Worm (Caenorhabditis elegans) whole organism, young adult: ENCODE data around the gene syf-2.

ENCODE experiments used
- B0019.2 ChIP-seq: fragments of 200-800 bp; sonication (Bioruptor generic); conservative IDR thresholded peaks from 2 replicates; pipeline ENCODE4 v1.3.6; 2022; ENCODE audit warnings: missing genetic modification reagents, missing genetic modification characterization, missing compliant biosample characterization
- C06A6.2 ChIP-seq: fragments of 200-800 bp; sonication (Bioruptor generic); conservative IDR thresholded peaks from 2 replicates; pipeline ENCODE4 v1.3.6; 2022; ENCODE audit warnings: missing genetic modification characterization, missing compliant biosample characterization
- F33H1.4 ChIP-seq: fragments of 200-800 bp; sonication (Bioruptor generic); IDR thresholded peaks from 2 replicates; pipeline ENCODE4 v1.3.6; 2022; ENCODE audit warnings: missing genetic modification reagents, missing genetic modification characterization, missing compliant biosample characterization
- F37B4.10 ChIP-seq: fragments of 200-800 bp; sonication (Bioruptor generic); IDR thresholded peaks from 2 replicates; pipeline ENCODE4 v1.3.6; 2022; ENCODE audit warnings: missing genetic modification characterization, missing compliant biosample characterization
- F39B2.1 ChIP-seq: fragments of 200-800 bp; sonication (Bioruptor generic); IDR thresholded peaks from 2 replicates; pipeline ENCODE4 v1.3.6; 2022; ENCODE audit warnings: missing genetic modification reagents, missing genetic modification characterization, missing compliant biosample characterization
- K11D2.4 ChIP-seq: fragments of 200-800 bp; sonication (Bioruptor generic); IDR thresholded peaks from 2 replicates; pipeline ENCODE4 v1.3.6; 2022; ENCODE audit warnings: missing genetic modification reagents, missing genetic modification characterization, missing compliant biosample characterization
- T07F8.4 ChIP-seq: sonication (generic microtip); optimal IDR thresholded peaks from 2 replicates; lab custom pipeline; 2016; ENCODE audit warnings: mild to moderate bottlenecking, missing genetic modification characterization, moderate library complexity, missing compliant biosample characterization
- Y53F4B.3 ChIP-seq: fragments of 200-800 bp; sonication (Bioruptor generic); IDR thresholded peaks from 2 replicates; pipeline ENCODE4 v1.3.6; 2022; ENCODE audit warnings: missing genetic modification reagents, missing genetic modification characterization, missing compliant biosample characterization
- Y56A3A.18 ChIP-seq: fragments of 200-800 bp; sonication (Bioruptor generic); IDR thresholded peaks from 2 replicates; pipeline ENCODE4 v1.3.6; 2022; ENCODE audit warnings: missing genetic modification reagents, missing genetic modification characterization, missing compliant biosample characterization
- Y67H2A.10 ChIP-seq: fragments of 200-800 bp; sonication (Bioruptor generic); conservative IDR thresholded peaks from 2 replicates; pipeline ENCODE4 v1.3.6; 2022; ENCODE audit warnings: missing genetic modification reagents, missing genetic modification characterization, missing compliant biosample characterization
- Y79H2A.3 ChIP-seq: fragments of 200-800 bp; sonication (Bioruptor generic); conservative IDR thresholded peaks from 2 replicates; pipeline ENCODE4 v1.3.6; 2022; ENCODE audit warnings: missing genetic modification reagents, missing genetic modification characterization, missing compliant biosample characterization
- Y95B8A.8 ChIP-seq: fragments of 200-800 bp; sonication (Bioruptor generic); IDR thresholded peaks from 2 replicates; pipeline ENCODE4 v1.3.6; 2022; ENCODE audit warnings: missing genetic modification reagents, missing genetic modification characterization, missing compliant biosample characterization
- ZK185.1 ChIP-seq: sonication (generic microtip); optimal IDR thresholded peaks from 2 replicates; lab custom pipeline; 2016; ENCODE audit warnings: mild to moderate bottlenecking, missing genetic modification characterization, missing compliant biosample characterization; ENCODE audit not compliant: poor library complexity, severe bottlenecking
- akir-1 ChIP-seq: fragments of 200-800 bp; sonication (Bioruptor generic); optimal IDR thresholded peaks from 2 replicates; lab custom pipeline; 2018; ENCODE audit warnings: mild to moderate bottlenecking, missing genetic modification characterization, moderate library complexity, missing compliant biosample characterization
- aptf-3 ChIP-seq: fragments of 200-800 bp; sonication (Bioruptor generic); IDR thresholded peaks from 2 replicates; pipeline ENCODE4 v1.3.6; 2022; ENCODE audit warnings: missing genetic modification characterization, missing compliant biosample characterization
- athp-1 ChIP-seq: sonication (generic microtip); optimal IDR thresholded peaks from 2 replicates; lab custom pipeline; 2017; ENCODE audit warnings: mild to moderate bottlenecking, missing genetic modification characterization, missing compliant biosample characterization
- attf-5 ChIP-seq: fragments of 200-800 bp; sonication (Bioruptor generic); optimal IDR thresholded peaks from 2 replicates; lab custom pipeline; 2018; ENCODE audit warnings: mild to moderate bottlenecking, missing genetic modification characterization, missing compliant biosample characterization
- bed-2 ChIP-seq: fragments of 200-800 bp; sonication (Bioruptor generic); IDR thresholded peaks from 2 replicates; pipeline ENCODE4 v1.3.6; 2022; ENCODE audit warnings: missing genetic modification reagents, missing genetic modification characterization, missing compliant biosample characterization
- ceh-100 ChIP-seq: fragments of 200-800 bp; sonication (Bioruptor generic); IDR thresholded peaks from 2 replicates; pipeline ENCODE4 v1.3.6; 2022; ENCODE audit warnings: missing genetic modification reagents, missing genetic modification characterization, missing compliant biosample characterization
- ceh-27 ChIP-seq: fragments of 200-800 bp; sonication (Bioruptor generic); optimal IDR thresholded peaks from 2 replicates; lab custom pipeline; 2018; ENCODE audit warnings: mild to moderate bottlenecking, missing genetic modification characterization, moderate library complexity, missing compliant biosample characterization
- chd-7 ChIP-seq: sonication (generic microtip); optimal IDR thresholded peaks from 2 replicates; lab custom pipeline; 2016; ENCODE audit warnings: mild to moderate bottlenecking, missing genetic modification characterization, moderate library complexity, missing compliant biosample characterization
- dpff-1 ChIP-seq: sonication (generic microtip); optimal IDR thresholded peaks from 2 replicates; lab custom pipeline; 2017; ENCODE audit warnings: mild to moderate bottlenecking, missing genetic modification characterization, missing compliant biosample characterization
- egl-18 ChIP-seq: fragments of 200-800 bp; sonication (Bioruptor generic); IDR thresholded peaks from 2 replicates; pipeline ENCODE4 v1.3.6; 2022; ENCODE audit warnings: missing genetic modification reagents, missing genetic modification characterization, missing compliant biosample characterization
- egl-44 ChIP-seq: fragments of 200-800 bp; sonication (Bioruptor generic); IDR thresholded peaks from 2 replicates; pipeline ENCODE4 v1.3.6; 2022; ENCODE audit warnings: missing genetic modification reagents, missing genetic modification characterization, missing compliant biosample characterization
- fkh-3 ChIP-seq: sonication (generic microtip); optimal IDR thresholded peaks from 2 replicates; lab custom pipeline; 2016; ENCODE audit warnings: mild to moderate bottlenecking, missing genetic modification characterization, missing compliant biosample characterization
- gei-17 ChIP-seq: fragments of 200-800 bp; sonication (Bioruptor generic); optimal IDR thresholded peaks from 2 replicates; lab custom pipeline; 2018; ENCODE audit warnings: mild to moderate bottlenecking, missing genetic modification characterization, missing compliant biosample characterization
- him-1 ChIP-seq: sonication (generic microtip); optimal IDR thresholded peaks from 2 replicates; lab custom pipeline; 2016; ENCODE audit warnings: missing genotype, missing genetic modification reagents, missing genetic modification characterization, missing compliant biosample characterization
- hrde-1 ChIP-seq: sonication (generic microtip); optimal IDR thresholded peaks from 2 replicates; lab custom pipeline; 2016; ENCODE audit warnings: missing genetic modification characterization, mild to moderate bottlenecking, missing compliant biosample characterization, moderate library complexity, missing genotype, missing genetic modification reagents, borderline replicate concordance
- hsf-1 ChIP-seq: fragments of 200-800 bp; sonication (Bioruptor generic); IDR thresholded peaks from 2 replicates; pipeline ENCODE4 v1.3.6; 2022; ENCODE audit warnings: missing genetic modification reagents, missing genetic modification characterization, missing compliant biosample characterization
- lag-1 ChIP-seq: fragments of 200-800 bp; sonication (Bioruptor generic); IDR thresholded peaks from 2 replicates; pipeline ENCODE4 v1.3.6; 2022; ENCODE audit warnings: missing genetic modification reagents, missing genetic modification characterization, missing compliant biosample characterization
- lin-40 ChIP-seq: sonication (generic microtip); optimal IDR thresholded peaks from 2 replicates; lab custom pipeline; 2016; ENCODE audit warnings: missing genetic modification characterization, mild to moderate bottlenecking, missing compliant biosample characterization, missing genotype, missing genetic modification reagents
- madf-10 ChIP-seq: sonication (generic microtip); optimal IDR thresholded peaks from 2 replicates; lab custom pipeline; 2016; ENCODE audit warnings: mild to moderate bottlenecking, missing genetic modification characterization, missing compliant biosample characterization
- madf-3 ChIP-seq: fragments of 200-800 bp; sonication (Bioruptor generic); IDR thresholded peaks from 2 replicates; pipeline ENCODE4 v1.3.6; 2022; ENCODE audit warnings: missing genetic modification reagents, missing genetic modification characterization, missing compliant biosample characterization
- madf-6 ChIP-seq: fragments of 200-800 bp; sonication (Bioruptor generic); IDR thresholded peaks from 2 replicates; pipeline ENCODE4 v1.3.6; 2022; ENCODE audit warnings: missing genetic modification reagents, missing genetic modification characterization, missing compliant biosample characterization
- madf-8 ChIP-seq: fragments of 200-800 bp; sonication (Bioruptor generic); conservative IDR thresholded peaks from 2 replicates; pipeline ENCODE4 v1.3.6; 2022; ENCODE audit warnings: missing genetic modification reagents, missing genetic modification characterization, missing compliant biosample characterization
- mel-28 ChIP-seq: sonication (generic microtip); optimal IDR thresholded peaks from 2 replicates; lab custom pipeline; 2016; ENCODE audit warnings: borderline replicate concordance, mild to moderate bottlenecking, missing genetic modification characterization, missing compliant biosample characterization
- nhr-120 ChIP-seq: fragments of 200-800 bp; sonication (Bioruptor generic); IDR thresholded peaks from 2 replicates; pipeline ENCODE4 v1.3.6; 2022; ENCODE audit warnings: missing genetic modification characterization, missing compliant biosample characterization
- nhr-90 ChIP-seq: sonication (generic microtip); optimal IDR thresholded peaks from 2 replicates; lab custom pipeline; 2016; ENCODE audit warnings: missing genotype, mild to moderate bottlenecking, missing genetic modification characterization, missing compliant biosample characterization
- pbrm-1 ChIP-seq: fragments of 200-800 bp; sonication (Bioruptor generic); IDR thresholded peaks from 2 replicates; pipeline ENCODE4 v1.3.6; 2022; ENCODE audit warnings: missing genetic modification reagents, missing genetic modification characterization, missing compliant biosample characterization
- pha-4 ChIP-seq: fragments of 150-350 bp; sonication (generic microtip); optimal IDR thresholded peaks from 2 replicates; lab custom pipeline; 2014; ENCODE audit warnings: missing biosample characterization, missing genetic modification reagents, missing genetic modification characterization
- rcor-1 ChIP-seq: fragments of 200-800 bp; sonication (Bioruptor generic); IDR thresholded peaks from 2 replicates; pipeline ENCODE4 v1.3.6; 2022; ENCODE audit warnings: missing genetic modification reagents, missing genetic modification characterization, missing compliant biosample characterization
- repo-1 ChIP-seq: sonication (generic microtip); optimal IDR thresholded peaks from 2 replicates; lab custom pipeline; 2017; ENCODE audit warnings: mild to moderate bottlenecking, missing genetic modification characterization, missing compliant biosample characterization
- sdz-38 ChIP-seq: sonication (generic microtip); optimal IDR thresholded peaks from 2 replicates; lab custom pipeline; 2016; ENCODE audit warnings: missing genotype, missing genetic modification characterization, missing compliant biosample characterization
- snpc-3.4 ChIP-seq: sonication (generic microtip); optimal IDR thresholded peaks from 2 replicates; lab custom pipeline; 2017; ENCODE audit warnings: missing genetic modification characterization, mild to moderate bottlenecking, missing compliant biosample characterization, antibody characterized with exemption, moderate library complexity, missing genotype, missing genetic modification reagents
- tbx-9 ChIP-seq: sonication (generic microtip); optimal IDR thresholded peaks from 2 replicates; lab custom pipeline; 2016; ENCODE audit warnings: borderline replicate concordance, missing genetic modification characterization, inconsistent platforms, missing compliant biosample characterization
- unc-62 ChIP-seq: fragments of 150-350 bp; optimal IDR thresholded peaks from 2 replicates; lab custom pipeline; 2014; ENCODE audit warnings: missing biosample characterization, missing genetic modification reagents, missing genetic modification characterization
- xnd-1 ChIP-seq: sonication (generic microtip); optimal IDR thresholded peaks from 2 replicates; lab custom pipeline; 2016; ENCODE audit warnings: missing genotype, missing genetic modification reagents, missing genetic modification characterization, missing compliant biosample characterization
- ztf-18 ChIP-seq: sonication (generic microtip); optimal IDR thresholded peaks from 2 replicates; lab custom pipeline; 2016; ENCODE audit warnings: missing genotype, mild to moderate bottlenecking, missing genetic modification characterization, missing compliant biosample characterization
- ztf-26 ChIP-seq: sonication (generic microtip); optimal IDR thresholded peaks from 2 replicates; lab custom pipeline; 2017; ENCODE audit warnings: missing genetic modification characterization, missing compliant biosample characterization

Gene syf-2

DNA sequence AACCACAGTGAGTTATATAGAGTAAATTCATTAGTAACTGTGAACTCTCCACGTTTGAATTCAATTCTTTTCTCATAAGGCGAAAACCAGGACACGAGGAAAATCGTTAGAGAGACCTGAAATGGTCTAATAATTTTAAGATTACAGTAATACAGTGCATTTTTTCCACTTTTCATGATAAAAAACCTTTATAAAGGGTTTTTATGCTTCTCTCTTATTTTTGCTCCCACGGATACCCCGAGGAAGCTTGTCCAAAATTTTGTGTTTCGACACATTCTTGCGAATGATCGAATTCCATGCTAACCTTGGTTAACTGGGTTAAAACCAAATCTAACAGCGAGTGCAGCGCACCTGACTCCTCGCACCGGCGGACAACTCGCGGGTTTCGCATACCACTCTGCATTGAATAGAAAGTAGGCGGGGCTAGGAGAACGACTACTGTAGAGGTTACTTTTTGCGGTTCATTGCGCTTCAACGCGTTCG lies 21.6 kb downstream of the syf-2 start (continued):
- TF ChIP-seq unc-62 (GFP tag; lab: Kevin White, UChicago) (no peak), Y53F4B.3 (GFP tag; lab: Robert Waterston, UW) (no peak), egl-44 (GFP tag; lab: Robert Waterston, UW) (0 out of 2 replicates have a peak, but pooled peaks have one; percentile 52), F33H1.4 (GFP tag; lab: Robert Waterston, UW) (peak; percentile 51), ZK185.1 (tag; lab: Kevin White, UChicago) (no peak), madf-10 (tag; lab: Kevin White, UChicago) (no peak), attf-5 (no peak), Y56A3A.18 (0 out of 2 replicates have a peak, but pooled peaks have one; percentile 37), sdz-38 (tag; lab: Kevin White, UChicago) (no peak), gei-17 (GFP tag; lab: Kevin White, UChicago) (no peak), madf-8 (GFP tag; lab: Robert Waterston, UW) (peak; percentile 31; the same call in 1 of the 2 replicates), mel-28 (tag; lab: Kevin White, UChicago) (no peak), snpc-3.4 (tag; lab: Kevin White, UChicago) (peak; percentile 91), lin-40 (no peak), xnd-1 (tag; lab: Kevin White, UChicago) (no peak), nhr-120 (no peak), him-1 (tag; lab: Kevin White, UChicago) (peak; percentile 62), repo-1 (tag; lab: Kevin White, UChicago) (peak; percentile 39), K11D2.4 (GFP tag; lab: Robert Waterston, UW) (no peak), B0019.2 (GFP tag; lab: Robert Waterston, UW) (no peak), dpff-1 (tag; lab: Kevin White, UChicago) (no peak), fkh-3 (tag; lab: Kevin White, UChicago) (no peak), Y79H2A.3 (GFP tag; lab: Robert Waterston, UW) (no peak), ceh-27 (GFP tag; lab: Kevin White, UChicago) (no peak), tbx-9 (tag; lab: Kevin White, UChicago) (no peak), bed-2 (GFP tag; lab: Robert Waterston, UW) (no peak), rcor-1 (GFP tag; lab: Robert Waterston, UW) (peak; percentile 55; the same call in 1 of the 2 replicates), T07F8.4 (tag; lab: Kevin White, UChicago) (no peak), ztf-18 (tag; lab: Kevin White, UChicago) (peak; percentile 24), egl-18 (GFP tag; lab: Robert Waterston, UW) (no peak), pha-4 (tag; lab: Kevin White, UChicago) (no peak), ztf-26 (tag; lab: Kevin White, UChicago) (no peak), pbrm-1 (peak; percentile 94), hsf-1 (GFP tag; lab: Robert Waterston, UW) (peak; percentile 43; the same call in 1 of the 2 replicates), ceh-100 (GFP tag; lab: Robert Waterston, UW) (0 out of 2 replicates have a peak, but pooled peaks have one; percentile 9), nhr-90 (tag; lab: Kevin White, UChicago) (no peak), Y95B8A.8 (GFP tag; lab: Robert Waterston, UW) (peak; percentile 83), lag-1 (GFP tag; lab: Robert Waterston, UW) (no peak), C06A6.2 (GFP tag; lab: Robert Waterston, UW) (no peak), hrde-1 (tag; lab: Kevin White, UChicago) (peak; percentile 75), F39B2.1 (GFP tag; lab: Robert Waterston, UW) (0 out of 2 replicates have a peak, but pooled peaks have one; percentile 64), madf-3 (GFP tag; lab: Robert Waterston, UW) (peak; percentile 50; the same call in 1 of the 2 replicates), chd-7 (tag; lab: Kevin White, UChicago) (no peak), madf-6 (GFP tag; lab: Robert Waterston, UW) (peak; percentile 78), akir-1 (GFP tag; lab: Kevin White, UChicago) (no peak), athp-1 (tag; lab: Kevin White, UChicago) (peak; percentile 28), Y67H2A.10 (no peak), aptf-3 (no peak), F37B4.10 (GFP tag; lab: Robert Waterston, UW) (no peak)
